Worm (Caenorhabditis elegans) whole organism, L1 larva: ENCODE data around the gene egrh-3.

Source experiments
- C04F5.9 ChIP-seq: sonication (generic microtip); optimal IDR thresholded peaks from 2 replicates; lab custom pipeline; 2016; ENCODE audit warnings: missing genetic modification characterization, missing compliant biosample characterization
- F16B12.6 ChIP-seq: fragments of 150-350 bp; optimal IDR thresholded peaks from 2 replicates; lab custom pipeline; 2014; ENCODE audit warnings: missing biosample characterization, missing genetic modification characterization
- alr-1 ChIP-seq: fragments of 200-800 bp; sonication (Bioruptor generic); optimal IDR thresholded peaks from 2 replicates; lab custom pipeline; 2018; ENCODE audit warnings: borderline replicate concordance, mild to moderate bottlenecking, missing genetic modification characterization, missing compliant biosample characterization
- ama-1 ChIP-seq: fragments of 150-350 bp; optimal IDR thresholded peaks from 2 replicates; lab custom pipeline; 2014
- blmp-1 ChIP-seq: fragments of 150-350 bp; optimal IDR thresholded peaks from 2 replicates; lab custom pipeline; 2014; ENCODE audit warnings: missing biosample characterization, missing genetic modification characterization
- ceh-8 ChIP-seq: fragments of 200-800 bp; sonication (Bioruptor generic); optimal IDR thresholded peaks from 2 replicates; lab custom pipeline; 2018; ENCODE audit warnings: mild to moderate bottlenecking, missing genetic modification characterization, moderate library complexity, missing compliant biosample characterization
- ceh-82 ChIP-seq, 3 experiments: fragments of 150-350 bp in 1 of 3; sonication (generic microtip) in 2 of 3; optimal IDR thresholded peaks; 2 replicates each; lab custom pipeline; 2014 to 2017; ENCODE audit warnings: missing biosample characterization in 3 of 3, missing genetic modification characterization in 3 of 3
- ceh-90 ChIP-seq: sonication (generic microtip); optimal IDR thresholded peaks from 2 replicates; lab custom pipeline; 2016; ENCODE audit warnings: missing genetic modification characterization, missing compliant biosample characterization
- ces-1 ChIP-seq: fragments of 150-350 bp; optimal IDR thresholded peaks from 2 replicates; lab custom pipeline; 2014; ENCODE audit warnings: missing biosample characterization, missing genetic modification reagents, missing genetic modification characterization
- dpl-1 ChIP-seq, 3 experiments: fragments of 150-350 bp in 2 of 3; sonication (generic microtip) in 1 of 3; optimal IDR thresholded peaks; 2 replicates each; lab custom pipeline; 2014 to 2017; ENCODE audit warnings: missing biosample characterization in 3 of 3, missing genetic modification characterization in 3 of 3, missing genetic modification reagents in 3 of 3
- dsc-1 ChIP-seq: sonication (generic microtip); optimal IDR thresholded peaks from 2 replicates; lab custom pipeline; 2016; ENCODE audit warnings: mild to moderate bottlenecking, missing genetic modification characterization, missing compliant biosample characterization
- efl-3 ChIP-seq: fragments of 200-800 bp; sonication (Bioruptor generic); optimal IDR thresholded peaks from 2 replicates; lab custom pipeline; 2018; ENCODE audit warnings: mild to moderate bottlenecking, missing genetic modification characterization, missing compliant biosample characterization
- egl-13 ChIP-seq: sonication (generic microtip); optimal IDR thresholded peaks from 2 replicates; lab custom pipeline; 2016; ENCODE audit warnings: missing genotype, missing genetic modification reagents, missing genetic modification characterization, missing compliant biosample characterization
- egl-27 ChIP-seq, 2 experiments: fragments of 150-350 bp in 1 of 2; sonication (generic microtip); optimal IDR thresholded peaks; 3 replicates each; lab custom pipeline; 2017 to 2018; ENCODE audit warnings: missing biosample characterization in 2 of 2, missing genetic modification characterization in 2 of 2, missing genetic modification reagents in 2 of 2
- elt-2 ChIP-seq: sonication (generic microtip); optimal IDR thresholded peaks from 2 replicates; lab custom pipeline; 2016; ENCODE audit warnings: missing genetic modification characterization, mild to moderate bottlenecking, inconsistent platforms, missing compliant biosample characterization, missing genetic modification reagents
- ets-5 ChIP-seq: fragments of 200-800 bp; sonication (Bioruptor generic); IDR thresholded peaks from 2 replicates; pipeline ENCODE4 v1.3.6; 2022; ENCODE audit warnings: missing genetic modification characterization, missing compliant biosample characterization
- fkh-8 ChIP-seq: sonication (generic microtip); optimal IDR thresholded peaks from 2 replicates; lab custom pipeline; 2016; ENCODE audit warnings: mild to moderate bottlenecking, missing genetic modification characterization, missing compliant biosample characterization
- fos-1 ChIP-seq: fragments of 150-350 bp; optimal IDR thresholded peaks from 2 replicates; lab custom pipeline; 2014; ENCODE audit warnings: missing biosample characterization, missing genetic modification characterization
- grh-1 ChIP-seq: fragments of 200-800 bp; sonication (Bioruptor generic); IDR thresholded peaks from 2 replicates; pipeline ENCODE4 v1.3.6; 2022; ENCODE audit warnings: missing genetic modification reagents, missing genetic modification characterization, missing compliant biosample characterization
- hlh-17 ChIP-seq: fragments of 200-800 bp; sonication (Bioruptor generic); optimal IDR thresholded peaks from 2 replicates; lab custom pipeline; 2018; ENCODE audit warnings: missing genetic modification characterization, mild to moderate bottlenecking, missing compliant biosample characterization, moderate library complexity, borderline replicate concordance
- hlh-4 ChIP-seq: sonication (generic microtip); optimal IDR thresholded peaks from 2 replicates; lab custom pipeline; 2016; ENCODE audit warnings: mild to moderate bottlenecking, missing genetic modification characterization, missing compliant biosample characterization
- hpl-2 ChIP-seq: fragments of 150-350 bp; optimal IDR thresholded peaks from 2 replicates; lab custom pipeline; 2014; ENCODE audit warnings: missing biosample characterization, missing genetic modification reagents, missing genetic modification characterization
- jun-1 ChIP-seq: fragments of 150-350 bp; optimal IDR thresholded peaks from 2 replicates; lab custom pipeline; 2014; ENCODE audit warnings: missing biosample characterization, missing genetic modification reagents, missing genetic modification characterization
- lin-13 ChIP-seq: fragments of 150-350 bp; optimal IDR thresholded peaks from 2 replicates; lab custom pipeline; 2014; ENCODE audit warnings: missing biosample characterization, missing genetic modification reagents, missing genetic modification characterization
- lin-14 ChIP-seq: fragments of 200-800 bp; sonication (Bioruptor generic); optimal IDR thresholded peaks from 2 replicates; lab custom pipeline; 2018; ENCODE audit warnings: mild to moderate bottlenecking, missing genetic modification characterization, moderate library complexity, missing compliant biosample characterization
- lin-15B ChIP-seq: fragments of 150-350 bp; sonication (generic microtip); optimal IDR thresholded peaks from 3 replicates; lab custom pipeline; 2014; ENCODE audit warnings: missing biosample characterization, missing genetic modification characterization
- lir-3 ChIP-seq: sonication (generic microtip); optimal IDR thresholded peaks from 2 replicates; lab custom pipeline; 2016; ENCODE audit warnings: mild to moderate bottlenecking, missing genetic modification characterization, moderate library complexity, missing compliant biosample characterization; ENCODE audit not compliant: poor library complexity
- lsy-2 ChIP-seq, 2 experiments: fragments of 150-350 bp; optimal IDR thresholded peaks; 2 replicates each; lab custom pipeline; 2014; ENCODE audit warnings: missing biosample characterization in 2 of 2, missing genetic modification characterization in 2 of 2
- mef-2 ChIP-seq: fragments of 150-350 bp; optimal IDR thresholded peaks from 2 replicates; lab custom pipeline; 2014; ENCODE audit warnings: missing biosample characterization, missing genetic modification characterization
- mep-1 ChIP-seq: fragments of 150-350 bp; optimal IDR thresholded peaks from 2 replicates; lab custom pipeline; 2014; ENCODE audit warnings: missing biosample characterization, missing genetic modification characterization
- nhr-12 ChIP-seq: sonication (generic microtip); optimal IDR thresholded peaks from 2 replicates; lab custom pipeline; 2017; ENCODE audit warnings: missing biosample characterization, missing genetic modification characterization
- nhr-19 ChIP-seq: fragments of 200-800 bp; sonication (Bioruptor generic); conservative IDR thresholded peaks from 2 replicates; pipeline ENCODE4 v1.3.6; 2022; ENCODE audit warnings: missing genetic modification characterization, missing compliant biosample characterization
- nhr-237 ChIP-seq: fragments of 150-350 bp; optimal IDR thresholded peaks from 2 replicates; lab custom pipeline; 2014; ENCODE audit warnings: missing biosample characterization, missing genetic modification characterization
- nhr-28 ChIP-seq: fragments of 150-350 bp; optimal IDR thresholded peaks from 2 replicates; lab custom pipeline; 2014; ENCODE audit warnings: missing biosample characterization, missing genetic modification characterization
- nhr-47 ChIP-seq: sonication (generic microtip); optimal IDR thresholded peaks from 2 replicates; lab custom pipeline; 2016; ENCODE audit warnings: mild to moderate bottlenecking, missing genetic modification characterization, moderate library complexity, missing compliant biosample characterization
- nhr-76 ChIP-seq: sonication (generic microtip); optimal IDR thresholded peaks from 2 replicates; lab custom pipeline; 2017; ENCODE audit warnings: missing biosample characterization, missing genetic modification characterization
- nhr-77 ChIP-seq: fragments of 150-350 bp; optimal IDR thresholded peaks from 2 replicates; lab custom pipeline; 2014; ENCODE audit warnings: missing biosample characterization, missing genetic modification characterization
- nhr-84 ChIP-seq: sonication (generic microtip); optimal IDR thresholded peaks from 2 replicates; lab custom pipeline; 2017; ENCODE audit warnings: missing biosample characterization, missing genetic modification characterization
- nhr-90 ChIP-seq: sonication (generic microtip); optimal IDR thresholded peaks from 2 replicates; lab custom pipeline; 2016; ENCODE audit warnings: mild to moderate bottlenecking, missing genetic modification characterization, missing compliant biosample characterization; ENCODE audit not compliant: poor library complexity
- pax-3 ChIP-seq: fragments of 200-800 bp; sonication (Bioruptor generic); optimal IDR thresholded peaks from 2 replicates; lab custom pipeline; 2018; ENCODE audit warnings: mild to moderate bottlenecking, missing genetic modification characterization, moderate library complexity, missing compliant biosample characterization
- pqm-1 ChIP-seq: sonication (generic microtip); optimal IDR thresholded peaks from 3 replicates; lab custom pipeline; 2017; ENCODE audit warnings: missing biosample characterization, missing genetic modification characterization
- skn-1 ChIP-seq: fragments of 150-350 bp; optimal IDR thresholded peaks from 2 replicates; lab custom pipeline; 2014; ENCODE audit warnings: missing biosample characterization, missing genetic modification characterization
- snpc-4 ChIP-seq: fragments of 150-350 bp; optimal IDR thresholded peaks from 2 replicates; lab custom pipeline; 2014; ENCODE audit warnings: missing biosample characterization, missing genetic modification characterization
- snu-23 ChIP-seq: sonication (generic microtip); optimal IDR thresholded peaks from 2 replicates; lab custom pipeline; 2016; ENCODE audit warnings: missing genetic modification characterization, missing compliant biosample characterization
- sptf-1 ChIP-seq: fragments of 150-350 bp; optimal IDR thresholded peaks from 2 replicates; lab custom pipeline; 2014; ENCODE audit warnings: missing biosample characterization, missing genetic modification characterization
- sup-37 ChIP-seq: fragments of 200-800 bp; sonication (Bioruptor generic); optimal IDR thresholded peaks from 2 replicates; lab custom pipeline; 2018; ENCODE audit warnings: mild to moderate bottlenecking, missing genetic modification characterization, missing compliant biosample characterization
- swsn-7 ChIP-seq: sonication (generic microtip); optimal IDR thresholded peaks from 2 replicates; lab custom pipeline; 2016; ENCODE audit warnings: missing genetic modification characterization, missing compliant biosample characterization
- tlp-1 ChIP-seq: fragments of 150-350 bp; optimal IDR thresholded peaks from 2 replicates; lab custom pipeline; 2014; ENCODE audit warnings: missing biosample characterization, missing genetic modification characterization
- unc-130 ChIP-seq: fragments of 150-350 bp; optimal IDR thresholded peaks from 2 replicates; lab custom pipeline; 2017; ENCODE audit warnings: missing biosample characterization, missing genetic modification characterization, inconsistent platforms
- unc-30 ChIP-seq: sonication (generic microtip); optimal IDR thresholded peaks from 2 replicates; lab custom pipeline; 2017; ENCODE audit warnings: missing biosample characterization, missing genetic modification characterization
- unc-62 ChIP-seq: fragments of 150-350 bp; optimal IDR thresholded peaks from 2 replicates; lab custom pipeline; 2014; ENCODE audit warnings: missing biosample characterization, missing genetic modification reagents, missing genetic modification characterization
- vab-15 ChIP-seq: sonication (generic microtip); optimal IDR thresholded peaks from 2 replicates; lab custom pipeline; 2017; ENCODE audit warnings: missing genotype, mild to moderate bottlenecking, missing genetic modification characterization, missing compliant biosample characterization

egrh-3 gene

ce11 chrIV:2708329-2708965 lies 19.9 kb upstream of the egrh-3 start:
- TF ChIP-seq hlh-17 (GFP tag; lab: Kevin White, UChicago) (no peak), fos-1 (tag; lab: Kevin White, UChicago) (peak; percentile 40), F16B12.6 (tag; lab: Kevin White, UChicago) (peak; percentile 62), C04F5.9 (tag; lab: Kevin White, UChicago) (no peak), ama-1 (peak; percentile 24), nhr-76 (tag; lab: Kevin White, UChicago) (no peak), mep-1 (tag; lab: Kevin White, UChicago) (peak; percentile 77), mef-2 (tag; lab: Kevin White, UChicago) (peak; percentile 41), skn-1 (peak; percentile 43), sup-37 (GFP tag; lab: Kevin White, UChicago) (no peak), hpl-2 (GFP tag; lab: Kevin White, UChicago) (no peak), hlh-4 (tag; lab: Kevin White, UChicago) (no peak), tlp-1 (tag; lab: Kevin White, UChicago) (no peak), nhr-47 (tag; lab: Kevin White, UChicago) (peak; percentile 93), pax-3 (tag; lab: Kevin White, UChicago) (peak; percentile 83), alr-1 (no peak), pqm-1 (tag; lab: Kevin White, UChicago) (no peak), nhr-84 (tag; lab: Kevin White, UChicago) (no peak), nhr-90 (tag; lab: Kevin White, UChicago) (peak; percentile 81), nhr-12 (tag; lab: Kevin White, UChicago) (no peak), efl-3 (GFP tag; lab: Kevin White, UChicago) (no peak), unc-30 (no peak), egl-13 (tag; lab: Kevin White, UChicago) (peak; percentile 88), ceh-82 (tag; optimal IDR thresholded peaks at IDR 0.05; lab: Kevin White, UChicago) (peak; percentile 55 to 91 (median 88)), nhr-77 (tag; lab: Kevin White, UChicago) (peak; percentile 62), lin-14 (GFP tag; lab: Kevin White, UChicago) (peak; percentile 95), egl-27 (tag; optimal IDR thresholded peaks at IDR 0.05; lab: Kevin White, UChicago) (peak in 1 of 2 experiments; percentile 70), grh-1 (GFP tag; lab: Robert Waterston, UW) (peak; percentile 45; the same call in 1 of the 2 replicates), blmp-1 (tag; lab: Kevin White, UChicago) (no peak), unc-130 (tag; lab: Kevin White, UChicago) (peak; percentile 30), snu-23 (peak; percentile 95), lir-3 (tag; lab: Kevin White, UChicago) (peak; percentile 79), lin-15B (tag; lab: Kevin White, UChicago) (peak; percentile 40), snpc-4 (tag; lab: Kevin White, UChicago) (peak; percentile 44), dsc-1 (tag; lab: Kevin White, UChicago) (peak; percentile 73), elt-2 (tag; lab: Kevin White, UChicago) (peak; percentile 26), nhr-237 (tag; lab: Kevin White, UChicago) (no peak), ces-1 (GFP tag; lab: Kevin White, UChicago) (no peak), nhr-19 (GFP tag; lab: Robert Waterston, UW) (peak; percentile 87), ceh-90 (tag; lab: Kevin White, UChicago) (peak; percentile 46), unc-62 (GFP tag; lab: Kevin White, UChicago) (no peak), swsn-7 (tag; lab: Kevin White, UChicago) (peak; percentile 92), fkh-8 (peak; percentile 97), ets-5 (GFP tag; lab: Robert Waterston, UW) (no peak), nhr-28 (tag; lab: Kevin White, UChicago) (no peak), lin-13 (peak; percentile 90), lsy-2 (tag; optimal IDR thresholded peaks at IDR 0.05; lab: Kevin White, UChicago) (peak; percentile 86 to 90), dpl-1 (GFP tag; optimal IDR thresholded peaks at IDR 0.05; lab: Kevin White, UChicago) (peak; percentile 66 to 71 (median 68)), sptf-1 (tag; lab: Kevin White, UChicago) (no peak), jun-1 (tag; lab: Kevin White, UChicago) (peak; percentile 80), ceh-8 (GFP tag; lab: Kevin White, UChicago) (peak; percentile 34), vab-15 (no peak)
